Fruit fly (Drosophila melanogaster) whole organism: ENCODE results near the gene Adi1.

ENCODE experiments used
- CG8478 ChIP-seq: fragments of >200 bp; optimal IDR thresholded peaks from 2 replicates; lab custom pipeline; 2018; ENCODE audit warnings: inconsistent platforms
- EcR ChIP-seq, 2 experiments: fragments of >200 bp; optimal IDR thresholded peaks; 2 replicates each; lab custom pipeline; 2017; ENCODE audit warnings: missing biosample characterization in 2 of 2, missing genetic modification characterization in 2 of 2, missing genetic modification reagents in 2 of 2
- psq ChIP-seq: fragments of >200 bp; optimal IDR thresholded peaks from 2 replicates; lab custom pipeline; 2017
- usp ChIP-seq: fragments of >200 bp; optimal IDR thresholded peaks from 2 replicates; lab custom pipeline; 2017; ENCODE audit warnings: missing biosample characterization, missing genetic modification characterization, mixed read lengths

DNA sequence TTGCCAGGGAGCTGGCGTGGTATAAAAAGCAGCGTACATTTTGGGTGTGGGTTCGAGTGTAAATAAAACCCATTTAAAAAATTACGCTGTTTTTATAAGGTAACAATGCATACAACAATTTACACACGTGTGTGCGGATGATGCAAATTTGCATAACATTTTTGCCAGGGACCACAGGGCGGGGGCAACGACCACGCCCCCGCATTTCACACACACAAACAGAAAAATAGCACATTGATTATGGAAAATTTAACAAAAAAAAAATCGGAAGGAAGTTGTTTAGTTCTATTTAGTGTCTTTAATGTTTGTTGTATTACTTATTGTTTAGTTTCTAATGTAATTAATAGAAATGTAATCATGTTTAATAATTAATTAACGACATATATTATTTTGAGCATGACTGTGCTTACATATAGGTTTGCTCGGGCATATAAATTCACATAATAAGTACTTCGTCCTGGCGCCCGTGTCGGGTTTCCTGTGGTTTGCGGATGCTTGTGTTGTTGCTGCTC, 41.4 kb downstream of the Adi1 start:
- TF ChIP-seq EcR (GFP tag; optimal IDR thresholded peaks at IDR 0.05; lab: Kevin White, UChicago), result no peak
- no peak for TF ChIP-seq CG8478 (lab: Kevin White, UChicago)
- TF ChIP-seq psq (lab: Kevin White, UChicago), result no peak
- no peak for TF ChIP-seq usp (GFP tag; lab: Kevin White, UChicago)
